Worm (Caenorhabditis elegans) whole organism, mixed stage, embryonic: Measurements from ENCODE around the gene Y38H6C.23.

Source experiments
- ces-1 ChIP-seq: fragments of 150-350 bp; optimal IDR thresholded peaks from 2 replicates; lab custom pipeline; 2014; ENCODE audit warnings: missing biosample characterization, missing genetic modification reagents, missing genetic modification characterization
- ham-2 ChIP-seq: fragments of 200-800 bp; sonication (Bioruptor generic); optimal IDR thresholded peaks from 2 replicates; lab custom pipeline; 2018; ENCODE audit warnings: mild to moderate bottlenecking, missing genetic modification characterization, missing compliant biosample characterization
- lsy-2 ChIP-seq: fragments of 150-350 bp; optimal IDR thresholded peaks from 2 replicates; lab custom pipeline; 2014; ENCODE audit warnings: missing biosample characterization, missing genetic modification characterization
- mab-5 ChIP-seq: fragments of 150-350 bp; optimal IDR thresholded peaks from 2 replicates; lab custom pipeline; 2014; ENCODE audit warnings: missing biosample characterization, missing genetic modification characterization
- nhr-12 ChIP-seq: fragments of 150-350 bp; optimal IDR thresholded peaks from 2 replicates; lab custom pipeline; 2014; ENCODE audit warnings: missing biosample characterization, missing genetic modification characterization
- nhr-237 ChIP-seq: fragments of 150-350 bp; optimal IDR thresholded peaks from 2 replicates; lab custom pipeline; 2014; ENCODE audit warnings: missing biosample characterization, missing genetic modification characterization
- nhr-28 ChIP-seq: fragments of 150-350 bp; optimal IDR thresholded peaks from 2 replicates; lab custom pipeline; 2014; ENCODE audit warnings: missing biosample characterization, missing genetic modification characterization
- pha-4 ChIP-seq: fragments of 150-350 bp; optimal IDR thresholded peaks from 2 replicates; lab custom pipeline; 2018; ENCODE audit warnings: missing biosample characterization, missing genetic modification reagents, missing genetic modification characterization
- snpc-4 ChIP-seq: fragments of 150-350 bp; optimal IDR thresholded peaks from 2 replicates; lab custom pipeline; 2014; ENCODE audit warnings: missing biosample characterization, missing genetic modification characterization
- unc-39 ChIP-seq: fragments of 150-350 bp; optimal IDR thresholded peaks from 2 replicates; lab custom pipeline; 2014; ENCODE audit warnings: missing biosample characterization, missing genetic modification characterization
- ztf-11 ChIP-seq: fragments of 150-350 bp; optimal IDR thresholded peaks from 2 replicates; lab custom pipeline; 2014; ENCODE audit warnings: missing biosample characterization, missing genetic modification characterization

- TF ChIP-seq nhr-12 (tag; lab: Kevin White, UChicago) (no peak), ham-2 (GFP tag; lab: Kevin White, UChicago) (no peak), ztf-11 (tag; lab: Kevin White, UChicago) (no peak), pha-4 (tag; lab: Kevin White, UChicago) (no peak), lsy-2 (no peak), nhr-237 (tag; lab: Kevin White, UChicago) (no peak), nhr-28 (no peak), unc-39 (tag; lab: Kevin White, UChicago) (no peak), mab-5 (no peak), ces-1 (GFP tag; lab: Kevin White, UChicago) (no peak), snpc-4 (tag; lab: Kevin White, UChicago) (no peak)
These were observed 46.7 kb downstream of the Y38H6C.23 start for ce11 chrV:20509427-20509826.
